Worm (Caenorhabditis elegans): ENCODE results near the gene nphp-2.

ce11 chrV:1927015-1927414, 31.4 kb downstream of the nphp-2 start, which contains the start of gene T06A1.5:
- no peak for TF ChIP-seq dmd-4 (tag; optimal IDR thresholded peaks at IDR 0.05; ENCODE audit: borderline replicate concordance)
- TF ChIP-seq sdc-2 (tag; optimal IDR thresholded peaks at IDR 0.05), result no peak
- TF ChIP-seq fax-1 (tag; optimal IDR thresholded peaks at IDR 0.05), result no peak
- no peak for TF ChIP-seq pag-3 (tag; optimal IDR thresholded peaks at IDR 0.05; ENCODE audit: borderline replicate concordance)
- no peak for TF ChIP-seq ama-1 (optimal IDR thresholded peaks at IDR 0.05)

Data from whole organism, late embryonic.